Worm (Caenorhabditis elegans): ENCODE measurements around the gene B0334.10.

DNA sequence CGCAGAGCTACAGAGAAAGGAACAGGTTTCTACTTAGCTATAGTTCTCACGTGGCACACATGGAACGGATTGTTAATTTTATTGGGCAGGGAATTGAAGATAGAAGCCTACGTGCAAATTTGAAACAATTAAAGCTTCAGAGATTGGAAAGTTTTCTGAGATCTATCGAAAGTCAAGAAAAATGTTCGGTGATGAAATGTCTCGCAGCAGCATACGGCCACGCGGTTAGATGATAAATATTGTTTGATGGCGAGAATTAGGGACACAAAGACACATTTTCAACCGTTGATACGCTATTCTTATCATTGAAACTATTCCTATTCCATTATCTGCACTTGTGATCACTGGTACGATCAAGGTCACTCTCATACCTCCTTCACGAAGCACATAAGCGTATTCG, 45.7 kb upstream of the B0334.10 start:
- TF ChIP-seq sox-4 (tag; optimal IDR thresholded peaks at IDR 0.05) (no peak), egl-27 (tag; optimal IDR thresholded peaks at IDR 0.05) (no peak), swsn-7 (tag; optimal IDR thresholded peaks at IDR 0.05) (no peak), ztf-4 (tag; optimal IDR thresholded peaks at IDR 0.05) (no peak), unc-86 (tag; optimal IDR thresholded peaks at IDR 0.05) (no peak), unc-98 (GFP tag; IDR thresholded peaks at IDR 0.05) (no peak), sup-37 (GFP tag; optimal IDR thresholded peaks at IDR 0.05) (no peak), ces-1 (GFP tag; optimal IDR thresholded peaks at IDR 0.05) (no peak), efl-3 (GFP tag; optimal IDR thresholded peaks at IDR 0.05) (no peak), blmp-1 (tag; optimal IDR thresholded peaks at IDR 0.05) (peak; percentile 97), lin-13 (GFP tag; optimal IDR thresholded peaks at IDR 0.05) (no peak), pqm-1 (tag; optimal IDR thresholded peaks at IDR 0.05) (no peak), jun-1 (tag; optimal IDR thresholded peaks at IDR 0.05) (no peak)

Data from whole organism, L1 larva.